Fruit fly (Drosophila melanogaster): Measurements from ENCODE around the gene CG31909.

The CG31909 gene

dm6 chr2L:7261989-7262388 lies 4.7 kb downstream of the CG31909 start (continued):
- TF ChIP-seq disco-r (GFP tag; optimal IDR thresholded peaks at IDR 0.05), result no peak
- TF ChIP-seq CG14710 (tag; optimal IDR thresholded peaks at IDR 0.05), result peak; percentile 61
- TF ChIP-seq Optix (GFP tag; IDR thresholded peaks at IDR 0.05), result peak; percentile 39; the same call in 1 of the 3 replicates
- no peak for TF ChIP-seq CG6791 (GFP tag; IDR thresholded peaks at IDR 0.05; ENCODE audit: partially characterized antibody)
- peak; percentile 55; the same call in 1 of the 2 replicates for TF ChIP-seq CG6689 (GFP tag; IDR thresholded peaks at IDR 0.05)
- TF ChIP-seq CG10959 (GFP tag; IDR thresholded peaks at IDR 0.05), result no peak
- no peak for TF ChIP-seq wdn (GFP tag; IDR thresholded peaks at IDR 0.05)
- peak; percentile 1 for TF ChIP-seq cwo (GFP tag; optimal IDR thresholded peaks at IDR 0.05)
- TF ChIP-seq tap (tag; optimal IDR thresholded peaks at IDR 0.05), result peak; percentile 34
- TF ChIP-seq maf-S (GFP tag; optimal IDR thresholded peaks at IDR 0.05), result no peak
- no peak for TF ChIP-seq luna (GFP tag; optimal IDR thresholded peaks at IDR 0.05)
- no peak for TF ChIP-seq CG42726 (GFP tag; IDR thresholded peaks at IDR 0.05; ENCODE audit: partially characterized antibody)
- TF ChIP-seq CG18599 (GFP tag; optimal IDR thresholded peaks at IDR 0.05), result peak; percentile 46
- peak; percentile 52 for TF ChIP-seq bab2 (GFP tag; optimal IDR thresholded peaks at IDR 0.05)
- no peak for TF ChIP-seq CG3726 (GFP tag; IDR thresholded peaks at IDR 0.05)
- peak; percentile 16 for TF ChIP-seq CG10462 (GFP tag; optimal IDR thresholded peaks at IDR 0.05)
- TF ChIP-seq gfzf (GFP tag; optimal IDR thresholded peaks at IDR 0.05), result no peak
- peak; percentile 32 for TF ChIP-seq CG16815 (GFP tag; optimal IDR thresholded peaks at IDR 0.05)
- TF ChIP-seq danr (GFP tag; IDR thresholded peaks at IDR 0.05), result no peak
- peak; percentile 79 for TF ChIP-seq CG2712 (tag; optimal IDR thresholded peaks at IDR 0.05)
- peak; percentile 15 for TF ChIP-seq CG17802 (tag; optimal IDR thresholded peaks at IDR 0.05)
- TF ChIP-seq sqz (GFP tag; optimal IDR thresholded peaks at IDR 0.05), result no peak
- 0 out of 2 replicates have a peak, but pooled peaks have one; percentile 6 for TF ChIP-seq CG32532 (GFP tag; IDR thresholded peaks at IDR 0.05)
- no peak for TF ChIP-seq CG9215 (GFP tag; IDR thresholded peaks at IDR 0.05)
- TF ChIP-seq pnt (GFP tag; optimal IDR thresholded peaks at IDR 0.05), result peak; percentile 44
- TF ChIP-seq CG15479 (GFP tag; optimal IDR thresholded peaks at IDR 0.05), result no peak
- no peak for TF ChIP-seq salm (tag; optimal IDR thresholded peaks at IDR 0.05)
- TF ChIP-seq CG33213 (GFP tag; optimal IDR thresholded peaks at IDR 0.05), result no peak
- TF ChIP-seq CG4617 (GFP tag; optimal IDR thresholded peaks at IDR 0.05; ENCODE audit: borderline replicate concordance), result no peak
- TF ChIP-seq wek (GFP tag; optimal IDR thresholded peaks at IDR 0.05), result peak; percentile 30
- TF ChIP-seq tgo (GFP tag; IDR thresholded peaks at IDR 0.05), result peak; percentile 40; the same call in 1 of the 3 replicates
- no peak for TF ChIP-seq mld (GFP tag; IDR thresholded peaks at IDR 0.05; ENCODE audit: partially characterized antibody)
- TF ChIP-seq dysf (GFP tag; IDR thresholded peaks at IDR 0.05), result 0 out of 3 replicates have a peak, but pooled peaks have one; percentile 52
- TF ChIP-seq CG32767 (GFP tag; IDR thresholded peaks at IDR 0.05), result no peak
- no peak for TF ChIP-seq sna (GFP tag; IDR thresholded peaks at IDR 0.05; ENCODE audit: partially characterized antibody)
- TF ChIP-seq Trl (optimal IDR thresholded peaks at IDR 0.05), result no peak
- TF ChIP-seq Trl (GFP tag; optimal IDR thresholded peaks at IDR 0.05), result no peak
- TF ChIP-seq Gug (GFP tag; IDR thresholded peaks at IDR 0.05), result no peak
- TF ChIP-seq CG17829 (tag; optimal IDR thresholded peaks at IDR 0.05), result peak; percentile 58
- TF ChIP-seq CG9437 (GFP tag; optimal IDR thresholded peaks at IDR 0.05), result peak; percentile 13
- no peak for TF ChIP-seq peb (GFP tag; IDR thresholded peaks at IDR 0.05)
- no peak for TF ChIP-seq Tbp (GFP tag; optimal IDR thresholded peaks at IDR 0.05)
- TF ChIP-seq CG11398 (GFP tag; optimal IDR thresholded peaks at IDR 0.05), result no peak
- TF ChIP-seq CG34224 (GFP tag; IDR thresholded peaks at IDR 0.05; ENCODE audit: partially characterized antibody), result no peak
- TF ChIP-seq Dll (GFP tag; IDR thresholded peaks at IDR 0.05; ENCODE audit: partially characterized antibody), result no peak
- TF ChIP-seq usp (GFP tag; optimal IDR thresholded peaks at IDR 0.05), result no peak
- TF ChIP-seq CG2678 (tag; optimal IDR thresholded peaks at IDR 0.05), result peak; percentile 62
- no peak for TF ChIP-seq MTF-1 (GFP tag; optimal IDR thresholded peaks at IDR 0.05; ENCODE audit: borderline replicate concordance)
- no peak for TF ChIP-seq ato (GFP tag; IDR thresholded peaks at IDR 0.05; ENCODE audit: partially characterized antibody)
- TF ChIP-seq fd64A (GFP tag; optimal IDR thresholded peaks at IDR 0.05), result peak; percentile 30
- no peak for TF ChIP-seq inv (GFP tag; IDR thresholded peaks at IDR 0.05; ENCODE audit: partially characterized antibody)
